Worm (Caenorhabditis elegans) whole organism, young adult: ENCODE measurements around the gene C25H3.1.
A peak's percentile ranks its signal among the peaks of the same experiment; 100 is the strongest.

Source experiments
- B0035.1 ChIP-seq: sonication (generic microtip); optimal IDR thresholded peaks from 2 replicates; lab custom pipeline; 2016; ENCODE audit warnings: missing genetic modification characterization, mild to moderate bottlenecking, missing compliant biosample characterization, missing genotype, missing genetic modification reagents
- F39B2.1 ChIP-seq: fragments of 200-800 bp; sonication (Bioruptor generic); IDR thresholded peaks from 2 replicates; pipeline ENCODE4 v1.3.6; 2022; ENCODE audit warnings: missing genetic modification reagents, missing genetic modification characterization, missing compliant biosample characterization
- F52B5.7 ChIP-seq: sonication (generic microtip); optimal IDR thresholded peaks from 2 replicates; lab custom pipeline; 2016; ENCODE audit warnings: mild to moderate bottlenecking, missing genetic modification characterization, missing compliant biosample characterization
- F57C9.4 ChIP-seq: sonication (generic microtip); optimal IDR thresholded peaks from 2 replicates; lab custom pipeline; 2017; ENCODE audit warnings: mild to moderate bottlenecking, missing genetic modification characterization, missing compliant biosample characterization
- K11D2.4 ChIP-seq: fragments of 200-800 bp; sonication (Bioruptor generic); IDR thresholded peaks from 2 replicates; pipeline ENCODE4 v1.3.6; 2022; ENCODE audit warnings: missing genetic modification reagents, missing genetic modification characterization, missing compliant biosample characterization
- K12H6.12 ChIP-seq: fragments of 200-800 bp; sonication (Bioruptor generic); optimal IDR thresholded peaks from 2 replicates; lab custom pipeline; 2018; ENCODE audit warnings: mild to moderate bottlenecking, missing genetic modification characterization, missing compliant biosample characterization
- T26A5.8 ChIP-seq: sonication (generic microtip); optimal IDR thresholded peaks from 2 replicates; lab custom pipeline; 2016; ENCODE audit warnings: missing genetic modification characterization, missing compliant biosample characterization
- Y67H2A.10 ChIP-seq: fragments of 200-800 bp; sonication (Bioruptor generic); conservative IDR thresholded peaks from 2 replicates; pipeline ENCODE4 v1.3.6; 2022; ENCODE audit warnings: missing genetic modification reagents, missing genetic modification characterization, missing compliant biosample characterization
- ZK185.1 ChIP-seq: sonication (generic microtip); optimal IDR thresholded peaks from 2 replicates; lab custom pipeline; 2016; ENCODE audit warnings: mild to moderate bottlenecking, missing genetic modification characterization, missing compliant biosample characterization; ENCODE audit not compliant: poor library complexity, severe bottlenecking
- ama-1 ChIP-seq, 3 experiments: fragments of 150-350 bp in 1 of 3; sonication (generic microtip) in 2 of 3; optimal IDR thresholded peaks; 2 replicates each; lab custom pipeline; 2014 to 2018; ENCODE audit warnings: missing biosample characterization in 2 of 3, missing genetic modification characterization in 2 of 3, missing genetic modification reagents in 2 of 3
- attf-3 ChIP-seq: fragments of 200-800 bp; sonication (Bioruptor generic); conservative IDR thresholded peaks from 2 replicates; pipeline ENCODE4 v1.3.6; 2022; ENCODE audit warnings: missing genetic modification reagents, missing genetic modification characterization, missing compliant biosample characterization
- attf-6 ChIP-seq: fragments of 200-800 bp; sonication (Bioruptor generic); IDR thresholded peaks from 2 replicates; pipeline ENCODE4 v1.3.6; 2022; ENCODE audit warnings: missing genetic modification reagents, missing genetic modification characterization, missing compliant biosample characterization
- ccch-3 ChIP-seq: fragments of 200-800 bp; sonication (Bioruptor generic); optimal IDR thresholded peaks from 2 replicates; lab custom pipeline; 2018; ENCODE audit warnings: mild to moderate bottlenecking, missing genetic modification characterization, missing compliant biosample characterization
- ceh-58 ChIP-seq: fragments of 200-800 bp; sonication (Bioruptor generic); IDR thresholded peaks from 2 replicates; pipeline ENCODE4 v1.3.6; 2022; ENCODE audit warnings: missing genetic modification characterization, missing compliant biosample characterization
- die-1 ChIP-seq: sonication (generic microtip); optimal IDR thresholded peaks from 2 replicates; lab custom pipeline; 2016; ENCODE audit warnings: missing genotype, mild to moderate bottlenecking, missing genetic modification characterization, missing compliant biosample characterization
- dpff-1 ChIP-seq: sonication (generic microtip); optimal IDR thresholded peaks from 2 replicates; lab custom pipeline; 2017; ENCODE audit warnings: mild to moderate bottlenecking, missing genetic modification characterization, missing compliant biosample characterization
- dpl-1 ChIP-seq: fragments of 150-350 bp; optimal IDR thresholded peaks from 2 replicates; lab custom pipeline; 2014; ENCODE audit warnings: missing biosample characterization, missing genetic modification reagents, missing genetic modification characterization
- efl-1 ChIP-seq: fragments of 150-350 bp; optimal IDR thresholded peaks from 2 replicates; lab custom pipeline; 2014; ENCODE audit warnings: missing biosample characterization, missing genetic modification reagents, missing genetic modification characterization
- egl-18 ChIP-seq: fragments of 200-800 bp; sonication (Bioruptor generic); IDR thresholded peaks from 2 replicates; pipeline ENCODE4 v1.3.6; 2022; ENCODE audit warnings: missing genetic modification reagents, missing genetic modification characterization, missing compliant biosample characterization
- egl-44 ChIP-seq: fragments of 200-800 bp; sonication (Bioruptor generic); IDR thresholded peaks from 2 replicates; pipeline ENCODE4 v1.3.6; 2022; ENCODE audit warnings: missing genetic modification reagents, missing genetic modification characterization, missing compliant biosample characterization
- ekl-4 ChIP-seq: fragments of 200-800 bp; sonication (Bioruptor generic); IDR thresholded peaks from 2 replicates; pipeline ENCODE4 v1.3.6; 2022; ENCODE audit warnings: missing genetic modification reagents, missing genetic modification characterization, missing compliant biosample characterization
- fkh-3 ChIP-seq: sonication (generic microtip); optimal IDR thresholded peaks from 2 replicates; lab custom pipeline; 2016; ENCODE audit warnings: mild to moderate bottlenecking, missing genetic modification characterization, missing compliant biosample characterization
- gei-17 ChIP-seq: fragments of 200-800 bp; sonication (Bioruptor generic); optimal IDR thresholded peaks from 2 replicates; lab custom pipeline; 2018; ENCODE audit warnings: mild to moderate bottlenecking, missing genetic modification characterization, missing compliant biosample characterization
- him-1 ChIP-seq: sonication (generic microtip); optimal IDR thresholded peaks from 2 replicates; lab custom pipeline; 2016; ENCODE audit warnings: missing genotype, missing genetic modification reagents, missing genetic modification characterization, missing compliant biosample characterization
- hmg-1.2 ChIP-seq: fragments of 200-800 bp; sonication (Bioruptor generic); IDR thresholded peaks from 2 replicates; pipeline ENCODE4 v1.3.6; 2022; ENCODE audit warnings: missing genetic modification reagents, missing genetic modification characterization, missing compliant biosample characterization
- let-607 ChIP-seq, 2 experiments: fragments of 200-800 bp in 1 of 2; sonication (Bioruptor generic) in 1 of 2; sonication (generic microtip) in 1 of 2; optimal IDR thresholded peaks; 2 replicates each; lab custom pipeline; 2016 to 2018; ENCODE audit warnings: mild to moderate bottlenecking in 2 of 2, missing compliant biosample characterization in 2 of 2, missing genetic modification characterization in 2 of 2, moderate library complexity in 2 of 2, missing genotype in 1 of 2
- lin-40 ChIP-seq: sonication (generic microtip); optimal IDR thresholded peaks from 2 replicates; lab custom pipeline; 2016; ENCODE audit warnings: missing genetic modification characterization, mild to moderate bottlenecking, missing compliant biosample characterization, missing genotype, missing genetic modification reagents
- madf-8 ChIP-seq: fragments of 200-800 bp; sonication (Bioruptor generic); conservative IDR thresholded peaks from 2 replicates; pipeline ENCODE4 v1.3.6; 2022; ENCODE audit warnings: missing genetic modification reagents, missing genetic modification characterization, missing compliant biosample characterization
- mcd-1 ChIP-seq: fragments of 200-800 bp; sonication (Bioruptor generic); IDR thresholded peaks from 2 replicates; pipeline ENCODE4 v1.3.6; 2022; ENCODE audit warnings: missing genetic modification reagents, missing genetic modification characterization, missing compliant biosample characterization
- nfya-1 ChIP-seq: sonication (generic microtip); optimal IDR thresholded peaks from 2 replicates; lab custom pipeline; 2017; ENCODE audit warnings: antibody characterized with exemption, missing compliant biosample characterization, missing genetic modification characterization, borderline replicate concordance; ENCODE audit not compliant: insufficient read depth
- nfya-2 ChIP-seq: fragments of 200-800 bp; sonication (Bioruptor generic); IDR thresholded peaks from 2 replicates; pipeline ENCODE4 v1.3.6; 2022; ENCODE audit warnings: missing genetic modification reagents, missing genetic modification characterization, missing compliant biosample characterization
- nfyb-1 ChIP-seq: fragments of 200-800 bp; sonication (Bioruptor generic); IDR thresholded peaks from 2 replicates; pipeline ENCODE4 v1.3.6; 2022; ENCODE audit warnings: missing genetic modification reagents, missing genetic modification characterization, missing compliant biosample characterization
- nhr-120 ChIP-seq: fragments of 200-800 bp; sonication (Bioruptor generic); IDR thresholded peaks from 2 replicates; pipeline ENCODE4 v1.3.6; 2022; ENCODE audit warnings: missing genetic modification characterization, missing compliant biosample characterization
- nhr-27 ChIP-seq: fragments of 200-800 bp; sonication (Bioruptor generic); optimal IDR thresholded peaks from 2 replicates; lab custom pipeline; 2018; ENCODE audit warnings: mild to moderate bottlenecking, missing genetic modification characterization, moderate library complexity, missing compliant biosample characterization
- nhr-80 ChIP-seq: sonication (generic microtip); optimal IDR thresholded peaks from 2 replicates; lab custom pipeline; 2016; ENCODE audit warnings: missing genetic modification characterization, missing compliant biosample characterization
- nhr-90 ChIP-seq: sonication (generic microtip); optimal IDR thresholded peaks from 2 replicates; lab custom pipeline; 2016; ENCODE audit warnings: missing genotype, mild to moderate bottlenecking, missing genetic modification characterization, missing compliant biosample characterization
- repo-1 ChIP-seq: sonication (generic microtip); optimal IDR thresholded peaks from 2 replicates; lab custom pipeline; 2017; ENCODE audit warnings: mild to moderate bottlenecking, missing genetic modification characterization, missing compliant biosample characterization
- sea-2 ChIP-seq: fragments of 200-800 bp; sonication (Bioruptor generic); IDR thresholded peaks from 2 replicates; pipeline ENCODE4 v1.3.6; 2022; ENCODE audit warnings: missing genetic modification characterization, missing compliant biosample characterization
- snpc-1.1 ChIP-seq: sonication (generic microtip); optimal IDR thresholded peaks from 2 replicates; lab custom pipeline; 2017; ENCODE audit warnings: missing genetic modification characterization, mild to moderate bottlenecking, missing compliant biosample characterization, antibody characterized with exemption, moderate library complexity, missing genotype, missing genetic modification reagents; ENCODE audit not compliant: insufficient read depth
- snpc-4 ChIP-seq, 5 experiments: fragments of 150-350 bp in 1 of 5; sonication (generic microtip) in 4 of 5; optimal IDR thresholded peaks; 2 replicates each; lab custom pipeline; 2014 to 2018; ENCODE audit warnings: missing genetic modification characterization in 5 of 5, missing biosample characterization in 3 of 5, antibody characterized with exemption in 2 of 5, mild to moderate bottlenecking in 2 of 5, missing compliant biosample characterization in 2 of 5, missing genotype in 2 of 5, moderate library complexity in 2 of 5, missing genetic modification reagents in 1 of 5
- tbx-9 ChIP-seq: sonication (generic microtip); optimal IDR thresholded peaks from 2 replicates; lab custom pipeline; 2016; ENCODE audit warnings: borderline replicate concordance, missing genetic modification characterization, inconsistent platforms, missing compliant biosample characterization
- xnd-1 ChIP-seq: sonication (generic microtip); optimal IDR thresholded peaks from 2 replicates; lab custom pipeline; 2016; ENCODE audit warnings: missing genotype, missing genetic modification reagents, missing genetic modification characterization, missing compliant biosample characterization
- ztf-18 ChIP-seq: sonication (generic microtip); optimal IDR thresholded peaks from 2 replicates; lab custom pipeline; 2016; ENCODE audit warnings: missing genotype, mild to moderate bottlenecking, missing genetic modification characterization, missing compliant biosample characterization
- ztf-22 ChIP-seq: fragments of 200-800 bp; sonication (Bioruptor generic); optimal IDR thresholded peaks from 2 replicates; lab custom pipeline; 2018; ENCODE audit warnings: mild to moderate bottlenecking, missing genetic modification characterization, moderate library complexity, missing compliant biosample characterization
- ztf-25 ChIP-seq: fragments of 200-800 bp; sonication (Bioruptor generic); IDR thresholded peaks from 2 replicates; pipeline ENCODE4 v1.3.6; 2022; ENCODE audit warnings: missing genetic modification reagents, missing genetic modification characterization, missing compliant biosample characterization

Gene C25H3.1

ce11 chrII:5660736-5661734 is 37.8 kb upstream of the C25H3.1 start, which contains the start of the genes ift-43 and mdt-26 (continued):
- TF ChIP-seq F57C9.4 (peak; percentile 37), Y67H2A.10 (GFP tag; lab: Robert Waterston, UW) (peak; percentile 71; the same call in 1 of the 2 replicates), ceh-58 (GFP tag; lab: Robert Waterston, UW) (no peak), T26A5.8 (tag; lab: Kevin White, UChicago) (no peak), hmg-1.2 (GFP tag; lab: Robert Waterston, UW) (peak; percentile 56), nfyb-1 (GFP tag; lab: Robert Waterston, UW) (peak; percentile 100), snpc-1.1 (tag; lab: Kevin White, UChicago) (no peak), K12H6.12 (tag; lab: Kevin White, UChicago) (no peak), let-607 (tag; optimal IDR thresholded peaks at IDR 0.05; lab: Kevin White, UChicago) (no peak), K11D2.4 (GFP tag; lab: Robert Waterston, UW) (peak; percentile 91), lin-40 (tag; lab: Kevin White, UChicago) (peak; percentile 87), nhr-90 (tag; lab: Kevin White, UChicago) (peak; percentile 6), ccch-3 (GFP tag; lab: Kevin White, UChicago) (peak; percentile 32), repo-1 (tag; lab: Kevin White, UChicago) (peak; percentile 65), F39B2.1 (GFP tag; lab: Robert Waterston, UW) (no peak), nhr-80 (tag; lab: Kevin White, UChicago) (no peak), nfya-2 (GFP tag; lab: Robert Waterston, UW) (peak; percentile 100), efl-1 (peak; percentile 44), sea-2 (GFP tag; lab: Robert Waterston, UW) (0 out of 2 replicates have a peak, but pooled peaks have one; percentile 65), ztf-25 (GFP tag; lab: Robert Waterston, UW) (no peak), madf-8 (GFP tag; lab: Robert Waterston, UW) (peak; percentile 10), dpl-1 (GFP tag; lab: Kevin White, UChicago) (peak; percentile 40), ztf-22 (GFP tag; lab: Kevin White, UChicago) (no peak), nhr-120 (GFP tag; lab: Robert Waterston, UW) (no peak), dpff-1 (tag; lab: Kevin White, UChicago) (no peak), fkh-3 (tag; lab: Kevin White, UChicago) (no peak), him-1 (tag; lab: Kevin White, UChicago) (peak; percentile 27), ama-1 (optimal IDR thresholded peaks at IDR 0.05; lab: Kevin White, UChicago) (peak; percentile 99), ama-1 (GFP tag; optimal IDR thresholded peaks at IDR 0.05; lab: Kevin White, UChicago) (peak in 1 of 2 experiments; percentile 61), nhr-27 (tag; lab: Kevin White, UChicago) (no peak), attf-3 (no peak), egl-44 (GFP tag; lab: Robert Waterston, UW) (peak; percentile 81), B0035.1 (no peak), ekl-4 (GFP tag; lab: Robert Waterston, UW) (peak; percentile 83), nfya-1 (tag; lab: Kevin White, UChicago) (no peak), xnd-1 (no peak), F52B5.7 (tag; lab: Kevin White, UChicago) (no peak), snpc-4 (GFP tag; optimal IDR thresholded peaks at IDR 0.05; lab: Kevin White, UChicago) (peak; percentile 59), snpc-4 (tag; optimal IDR thresholded peaks at IDR 0.05; lab: Kevin White, UChicago) (peak in 2 of 4 experiments; percentile 31 to 49), gei-17 (GFP tag; lab: Kevin White, UChicago) (peak; percentile 56), egl-18 (GFP tag; lab: Robert Waterston, UW) (peak; percentile 86; the same call in 1 of the 2 replicates), mcd-1 (GFP tag; lab: Robert Waterston, UW) (peak; percentile 85), ztf-18 (tag; lab: Kevin White, UChicago) (peak; percentile 25), tbx-9 (tag; lab: Kevin White, UChicago) (no peak), attf-6 (GFP tag; lab: Robert Waterston, UW) (no peak), die-1 (no peak), ZK185.1 (tag; lab: Kevin White, UChicago) (peak; percentile 57)
